Worm (Caenorhabditis elegans) whole organism, L1 larva: ENCODE data around the gene F46G10.4.

Experiments used
- C04F5.9 ChIP-seq: sonication (generic microtip); optimal IDR thresholded peaks from 2 replicates; lab custom pipeline; 2016; ENCODE audit warnings: missing genetic modification characterization, missing compliant biosample characterization
- C16A3.4 ChIP-seq: fragments of 150-350 bp; optimal IDR thresholded peaks from 2 replicates; lab custom pipeline; 2014; ENCODE audit warnings: missing biosample characterization, missing genetic modification characterization
- C34B4.2 ChIP-seq: sonication (generic microtip); optimal IDR thresholded peaks from 2 replicates; lab custom pipeline; 2017; ENCODE audit warnings: mild to moderate bottlenecking, missing genetic modification characterization, missing compliant biosample characterization
- Y116A8C.19 ChIP-seq: sonication (generic microtip); optimal IDR thresholded peaks from 2 replicates; lab custom pipeline; 2016; ENCODE audit warnings: missing compliant biosample characterization, missing genetic modification characterization, borderline replicate concordance
- aly-2 ChIP-seq: fragments of 150-350 bp; optimal IDR thresholded peaks from 2 replicates; lab custom pipeline; 2014; ENCODE audit warnings: missing biosample characterization, missing genetic modification characterization
- ama-1 ChIP-seq: fragments of 150-350 bp; optimal IDR thresholded peaks from 2 replicates; lab custom pipeline; 2014
- blmp-1 ChIP-seq: fragments of 150-350 bp; optimal IDR thresholded peaks from 2 replicates; lab custom pipeline; 2014; ENCODE audit warnings: missing biosample characterization, missing genetic modification characterization
- ceh-63 ChIP-seq: fragments of 200-800 bp; sonication (Bioruptor generic); optimal IDR thresholded peaks from 2 replicates; lab custom pipeline; 2018; ENCODE audit warnings: mild to moderate bottlenecking, missing genetic modification characterization, missing compliant biosample characterization
- ceh-82 ChIP-seq, 3 experiments: fragments of 150-350 bp in 1 of 3; sonication (generic microtip) in 2 of 3; optimal IDR thresholded peaks; 2 replicates each; lab custom pipeline; 2014 to 2017; ENCODE audit warnings: missing biosample characterization in 3 of 3, missing genetic modification characterization in 3 of 3
- ceh-88 ChIP-seq: fragments of 200-800 bp; sonication (Bioruptor generic); IDR thresholded peaks from 2 replicates; pipeline ENCODE4 v1.3.6; 2022; ENCODE audit warnings: missing genetic modification characterization, missing compliant biosample characterization
- ces-1 ChIP-seq: fragments of 150-350 bp; optimal IDR thresholded peaks from 2 replicates; lab custom pipeline; 2014; ENCODE audit warnings: missing biosample characterization, missing genetic modification reagents, missing genetic modification characterization
- dpl-1 ChIP-seq, 3 experiments: fragments of 150-350 bp in 2 of 3; sonication (generic microtip) in 1 of 3; optimal IDR thresholded peaks; 2 replicates each; lab custom pipeline; 2014 to 2017; ENCODE audit warnings: missing biosample characterization in 3 of 3, missing genetic modification characterization in 3 of 3, missing genetic modification reagents in 3 of 3
- dsc-1 ChIP-seq: sonication (generic microtip); optimal IDR thresholded peaks from 2 replicates; lab custom pipeline; 2016; ENCODE audit warnings: mild to moderate bottlenecking, missing genetic modification characterization, missing compliant biosample characterization
- efl-3 ChIP-seq: fragments of 200-800 bp; sonication (Bioruptor generic); optimal IDR thresholded peaks from 2 replicates; lab custom pipeline; 2018; ENCODE audit warnings: mild to moderate bottlenecking, missing genetic modification characterization, missing compliant biosample characterization
- egl-13 ChIP-seq: sonication (generic microtip); optimal IDR thresholded peaks from 2 replicates; lab custom pipeline; 2016; ENCODE audit warnings: missing genotype, missing genetic modification reagents, missing genetic modification characterization, missing compliant biosample characterization
- elt-2 ChIP-seq: sonication (generic microtip); optimal IDR thresholded peaks from 2 replicates; lab custom pipeline; 2016; ENCODE audit warnings: missing genetic modification characterization, mild to moderate bottlenecking, inconsistent platforms, missing compliant biosample characterization, missing genetic modification reagents
- elt-3 ChIP-seq, 6 experiments: fragments of 150-350 bp in 1 of 6; sonication (generic microtip); optimal IDR thresholded peaks; 2 replicates each; lab custom pipeline; 2017 to 2018; ENCODE audit warnings: missing biosample characterization in 6 of 6, missing genetic modification characterization in 6 of 6, inconsistent platforms in 1 of 6
- ets-5 ChIP-seq: fragments of 200-800 bp; sonication (Bioruptor generic); IDR thresholded peaks from 2 replicates; pipeline ENCODE4 v1.3.6; 2022; ENCODE audit warnings: missing genetic modification characterization, missing compliant biosample characterization
- fkh-10 ChIP-seq: sonication (generic microtip); optimal IDR thresholded peaks from 2 replicates; lab custom pipeline; 2017; ENCODE audit warnings: missing biosample characterization, missing genetic modification reagents, missing genetic modification characterization
- fkh-4 ChIP-seq: sonication (generic microtip); optimal IDR thresholded peaks from 2 replicates; lab custom pipeline; 2016; ENCODE audit warnings: missing compliant biosample characterization, missing genetic modification characterization, borderline replicate concordance
- fos-1 ChIP-seq: fragments of 150-350 bp; optimal IDR thresholded peaks from 2 replicates; lab custom pipeline; 2014; ENCODE audit warnings: missing biosample characterization, missing genetic modification characterization
- hlh-17 ChIP-seq: fragments of 200-800 bp; sonication (Bioruptor generic); optimal IDR thresholded peaks from 2 replicates; lab custom pipeline; 2018; ENCODE audit warnings: missing genetic modification characterization, mild to moderate bottlenecking, missing compliant biosample characterization, moderate library complexity, borderline replicate concordance
- isw-1 ChIP-seq: fragments of 200-800 bp; sonication (Bioruptor generic); IDR thresholded peaks from 2 replicates; pipeline ENCODE4 v1.3.6; 2022; ENCODE audit warnings: missing genetic modification characterization, missing compliant biosample characterization
- lin-14 ChIP-seq: fragments of 200-800 bp; sonication (Bioruptor generic); optimal IDR thresholded peaks from 2 replicates; lab custom pipeline; 2018; ENCODE audit warnings: mild to moderate bottlenecking, missing genetic modification characterization, moderate library complexity, missing compliant biosample characterization
- lin-15B ChIP-seq: fragments of 150-350 bp; sonication (generic microtip); optimal IDR thresholded peaks from 3 replicates; lab custom pipeline; 2014; ENCODE audit warnings: missing biosample characterization, missing genetic modification characterization
- lin-39 ChIP-seq: fragments of 150-350 bp; optimal IDR thresholded peaks from 2 replicates; lab custom pipeline; 2014; ENCODE audit warnings: missing biosample characterization, missing genetic modification reagents, missing genetic modification characterization
- lir-3 ChIP-seq: sonication (generic microtip); optimal IDR thresholded peaks from 2 replicates; lab custom pipeline; 2016; ENCODE audit warnings: mild to moderate bottlenecking, missing genetic modification characterization, moderate library complexity, missing compliant biosample characterization; ENCODE audit not compliant: poor library complexity
- lsy-2 ChIP-seq, 2 experiments: fragments of 150-350 bp; optimal IDR thresholded peaks; 2 replicates each; lab custom pipeline; 2014; ENCODE audit warnings: missing biosample characterization in 2 of 2, missing genetic modification characterization in 2 of 2
- mdl-1 ChIP-seq, 2 experiments: fragments of 150-350 bp; optimal IDR thresholded peaks; 2 replicates each; lab custom pipeline; 2014 to 2017; ENCODE audit warnings: missing biosample characterization in 2 of 2, missing genetic modification characterization in 2 of 2, inconsistent platforms in 1 of 2
- mef-2 ChIP-seq: fragments of 150-350 bp; optimal IDR thresholded peaks from 2 replicates; lab custom pipeline; 2014; ENCODE audit warnings: missing biosample characterization, missing genetic modification characterization
- mep-1 ChIP-seq: fragments of 150-350 bp; optimal IDR thresholded peaks from 2 replicates; lab custom pipeline; 2014; ENCODE audit warnings: missing biosample characterization, missing genetic modification characterization
- nhr-19 ChIP-seq: fragments of 200-800 bp; sonication (Bioruptor generic); conservative IDR thresholded peaks from 2 replicates; pipeline ENCODE4 v1.3.6; 2022; ENCODE audit warnings: missing genetic modification characterization, missing compliant biosample characterization
- nhr-20 ChIP-seq: sonication (generic microtip); optimal IDR thresholded peaks from 2 replicates; lab custom pipeline; 2016; ENCODE audit warnings: mild to moderate bottlenecking, missing genetic modification characterization, missing compliant biosample characterization
- nhr-71 ChIP-seq: sonication (generic microtip); optimal IDR thresholded peaks from 2 replicates; lab custom pipeline; 2016; ENCODE audit warnings: mild to moderate bottlenecking, missing genetic modification characterization, moderate library complexity, missing compliant biosample characterization
- rnt-1 ChIP-seq: sonication (generic microtip); optimal IDR thresholded peaks from 2 replicates; lab custom pipeline; 2016; ENCODE audit warnings: mild to moderate bottlenecking, missing genetic modification characterization, moderate library complexity, missing compliant biosample characterization
- skn-1 ChIP-seq: fragments of 150-350 bp; optimal IDR thresholded peaks from 2 replicates; lab custom pipeline; 2014; ENCODE audit warnings: missing biosample characterization, missing genetic modification characterization
- snpc-4 ChIP-seq: fragments of 150-350 bp; optimal IDR thresholded peaks from 2 replicates; lab custom pipeline; 2014; ENCODE audit warnings: missing biosample characterization, missing genetic modification characterization
- snu-23 ChIP-seq: sonication (generic microtip); optimal IDR thresholded peaks from 2 replicates; lab custom pipeline; 2016; ENCODE audit warnings: missing genetic modification characterization, missing compliant biosample characterization
- sptf-1 ChIP-seq: fragments of 150-350 bp; optimal IDR thresholded peaks from 2 replicates; lab custom pipeline; 2014; ENCODE audit warnings: missing biosample characterization, missing genetic modification characterization
- swsn-7 ChIP-seq: sonication (generic microtip); optimal IDR thresholded peaks from 2 replicates; lab custom pipeline; 2016; ENCODE audit warnings: missing genetic modification characterization, missing compliant biosample characterization
- tlp-1 ChIP-seq: fragments of 150-350 bp; optimal IDR thresholded peaks from 2 replicates; lab custom pipeline; 2014; ENCODE audit warnings: missing biosample characterization, missing genetic modification characterization
- unc-130 ChIP-seq: fragments of 150-350 bp; optimal IDR thresholded peaks from 2 replicates; lab custom pipeline; 2017; ENCODE audit warnings: missing biosample characterization, missing genetic modification characterization, inconsistent platforms
- unc-30 ChIP-seq: sonication (generic microtip); optimal IDR thresholded peaks from 2 replicates; lab custom pipeline; 2017; ENCODE audit warnings: missing biosample characterization, missing genetic modification characterization
- unc-86 ChIP-seq: sonication (generic microtip); optimal IDR thresholded peaks from 2 replicates; lab custom pipeline; 2016; ENCODE audit warnings: missing genetic modification characterization, missing compliant biosample characterization
- vab-15 ChIP-seq: sonication (generic microtip); optimal IDR thresholded peaks from 2 replicates; lab custom pipeline; 2017; ENCODE audit warnings: missing genotype, mild to moderate bottlenecking, missing genetic modification characterization, missing compliant biosample characterization
- ztf-4 ChIP-seq: fragments of 150-350 bp; optimal IDR thresholded peaks from 2 replicates; lab custom pipeline; 2014; ENCODE audit warnings: missing biosample characterization, missing genetic modification characterization

Gene F46G10.4

ce11 chrX:13317532-13317931 lies 16.3 kb upstream of the F46G10.4 start:
- no peak for TF ChIP-seq snpc-4 (tag; lab: Kevin White, UChicago)
- TF ChIP-seq C34B4.2 (tag; lab: Kevin White, UChicago), result no peak
- no peak for TF ChIP-seq ceh-88 (GFP tag; lab: Robert Waterston, UW)
- TF ChIP-seq ztf-4, result no peak
- no peak for TF ChIP-seq ets-5
- TF ChIP-seq lin-14, result peak; percentile 19
- no peak for TF ChIP-seq Y116A8C.19 (tag; lab: Kevin White, UChicago)
- no peak for TF ChIP-seq tlp-1 (tag; lab: Kevin White, UChicago)
- peak; percentile 63 for TF ChIP-seq rnt-1 (tag; lab: Kevin White, UChicago)
- no peak for TF ChIP-seq efl-3
- peak; percentile 31 for TF ChIP-seq snu-23
- TF ChIP-seq lir-3 (tag; lab: Kevin White, UChicago), result no peak
- TF ChIP-seq fos-1 (tag; lab: Kevin White, UChicago), result no peak
- TF ChIP-seq hlh-17 (GFP tag; lab: Kevin White, UChicago), result no peak
- no peak for TF ChIP-seq blmp-1 (tag; lab: Kevin White, UChicago)
- no peak for TF ChIP-seq sptf-1 (tag; lab: Kevin White, UChicago)
- TF ChIP-seq mef-2 (tag; lab: Kevin White, UChicago), result no peak
- no peak for TF ChIP-seq elt-2 (tag; lab: Kevin White, UChicago)
- TF ChIP-seq nhr-71 (tag; lab: Kevin White, UChicago), result peak; percentile 78
- TF ChIP-seq skn-1 (tag; lab: Kevin White, UChicago), result no peak
- peak; percentile 0 for TF ChIP-seq dsc-1
- TF ChIP-seq nhr-19 (GFP tag; lab: Robert Waterston, UW), result peak; percentile 21; the same call in 1 of the 2 replicates
- no peak for TF ChIP-seq swsn-7
- no peak for TF ChIP-seq isw-1
- no peak for TF ChIP-seq vab-15 (tag; lab: Kevin White, UChicago)
- no peak for TF ChIP-seq egl-13 (tag; lab: Kevin White, UChicago)
- TF ChIP-seq ama-1, result no peak
- no peak for TF ChIP-seq dpl-1 (GFP tag; optimal IDR thresholded peaks at IDR 0.05; lab: Kevin White, UChicago)
- no peak for TF ChIP-seq lin-39 (tag; lab: Kevin White, UChicago)
- TF ChIP-seq ces-1, result no peak
- TF ChIP-seq unc-86, result no peak
- no peak for TF ChIP-seq fkh-10 (GFP tag; lab: Kevin White, UChicago)
- no peak for TF ChIP-seq C16A3.4
- TF ChIP-seq lin-15B, result no peak
- no peak for TF ChIP-seq ceh-82 (tag; optimal IDR thresholded peaks at IDR 0.05; lab: Kevin White, UChicago)
- TF ChIP-seq aly-2 (tag; lab: Kevin White, UChicago), result no peak
- TF ChIP-seq C04F5.9 (tag; lab: Kevin White, UChicago), result no peak
- peak in 1 of 2 experiments; percentile 11 for TF ChIP-seq lsy-2 (tag; optimal IDR thresholded peaks at IDR 0.05; lab: Kevin White, UChicago)
- no peak for TF ChIP-seq ceh-63
- TF ChIP-seq nhr-20 (tag; lab: Kevin White, UChicago), result peak; percentile 9
- TF ChIP-seq elt-3 (tag; optimal IDR thresholded peaks at IDR 0.05; lab: Kevin White, UChicago), result no peak
- no peak for TF ChIP-seq unc-30 (tag; lab: Kevin White, UChicago)

- TF ChIP-seq nhr-19 (GFP tag; lab: Robert Waterston, UW), result peak; percentile 43
- TF ChIP-seq rnt-1 (tag; lab: Kevin White, UChicago), result peak; percentile 47
- peak; percentile 42 for TF ChIP-seq lin-14
- peak in 1 of 2 experiments; percentile 27 for TF ChIP-seq mdl-1 (tag; optimal IDR thresholded peaks at IDR 0.05; lab: Kevin White, UChicago)
- peak; percentile 58 for TF ChIP-seq unc-130 (tag; lab: Kevin White, UChicago)
- peak; percentile 7 for TF ChIP-seq snu-23
- no peak for TF ChIP-seq fkh-4 (tag; lab: Kevin White, UChicago)
- peak; percentile 5 for TF ChIP-seq dsc-1
- peak; percentile 31 for TF ChIP-seq nhr-20 (tag; lab: Kevin White, UChicago)
- peak; percentile 54 for TF ChIP-seq nhr-71 (tag; lab: Kevin White, UChicago)
- no peak for TF ChIP-seq aly-2 (tag; lab: Kevin White, UChicago)
- no peak for TF ChIP-seq mep-1 (tag; lab: Kevin White, UChicago)
Measured at ce11 chrX:13318316-13318715, 15.5 kb upstream of the F46G10.4 start.
